Worm (Caenorhabditis elegans) whole organism, L4 larva: Measurements from ENCODE around the gene mut-14.

ENCODE experiments used
- F10B5.3 ChIP-seq: sonication (generic microtip); optimal IDR thresholded peaks from 2 replicates; lab custom pipeline; 2016; ENCODE audit warnings: mild to moderate bottlenecking, missing genetic modification characterization, missing compliant biosample characterization
- F37D6.2 ChIP-seq: sonication (generic microtip); optimal IDR thresholded peaks from 2 replicates; lab custom pipeline; 2016; ENCODE audit warnings: mild to moderate bottlenecking, missing genetic modification characterization, missing compliant biosample characterization
- Y48G9A.11 ChIP-seq: fragments of 200-800 bp; sonication (Bioruptor generic); IDR thresholded peaks from 2 replicates; pipeline ENCODE4 v1.3.6; 2022; ENCODE audit warnings: missing genetic modification reagents, missing genetic modification characterization, missing compliant biosample characterization
- Y75B8A.6 ChIP-seq: fragments of 200-800 bp; sonication (Bioruptor generic); IDR thresholded peaks from 2 replicates; pipeline ENCODE4 v1.3.6; 2022; ENCODE audit warnings: missing genetic modification reagents, missing genetic modification characterization, missing compliant biosample characterization
- ZK337.2 ChIP-seq: fragments of 200-800 bp; sonication (Bioruptor generic); IDR thresholded peaks from 2 replicates; pipeline ENCODE4 v1.3.6; 2022; ENCODE audit warnings: missing genetic modification reagents, missing genetic modification characterization, missing compliant biosample characterization
- ZK546.5 ChIP-seq, 2 experiments: sonication (generic microtip); optimal IDR thresholded peaks; 2 replicates each; lab custom pipeline; 2017; ENCODE audit warnings: missing biosample characterization in 2 of 2, missing genetic modification characterization in 2 of 2
- ama-1 ChIP-seq: fragments of 150-350 bp; optimal IDR thresholded peaks from 2 replicates; lab custom pipeline; 2014; ENCODE audit warnings: inconsistent platforms, mixed read lengths
- arid-1 ChIP-seq: fragments of 200-800 bp; sonication (Bioruptor generic); conservative IDR thresholded peaks from 2 replicates; pipeline ENCODE4 v1.3.6; 2022; ENCODE audit warnings: missing genetic modification reagents, missing genetic modification characterization, missing compliant biosample characterization
- attf-4 ChIP-seq: sonication (generic microtip); optimal IDR thresholded peaks from 3 replicates; lab custom pipeline; 2017; ENCODE audit warnings: missing biosample characterization, missing genetic modification characterization
- ceh-32 ChIP-seq: sonication (generic microtip); optimal IDR thresholded peaks from 2 replicates; lab custom pipeline; 2016; ENCODE audit warnings: mild to moderate bottlenecking, missing genetic modification characterization, missing compliant biosample characterization; ENCODE audit not compliant: poor library complexity
- ceh-44 ChIP-seq: fragments of 200-800 bp; sonication (Bioruptor generic); IDR thresholded peaks from 2 replicates; pipeline ENCODE4 v1.3.6; 2022; ENCODE audit warnings: missing genetic modification reagents, missing genetic modification characterization, missing compliant biosample characterization
- cey-2 ChIP-seq: sonication (generic microtip); optimal IDR thresholded peaks from 3 replicates; lab custom pipeline; 2017; ENCODE audit warnings: missing genetic modification characterization, mild to moderate bottlenecking, missing compliant biosample characterization, antibody characterized with exemption, borderline replicate concordance; ENCODE audit not compliant: insufficient read depth
- daf-12 ChIP-seq: fragments of 150-350 bp; optimal IDR thresholded peaks from 2 replicates; lab custom pipeline; 2014; ENCODE audit warnings: missing biosample characterization, missing genetic modification reagents, missing genetic modification characterization
- daf-16 ChIP-seq, 3 experiments: sonication (generic microtip); optimal IDR thresholded peaks; 2 replicates each; lab custom pipeline; 2016 to 2017; ENCODE audit warnings: missing genetic modification characterization in 3 of 3, missing genetic modification reagents in 3 of 3, mild to moderate bottlenecking in 2 of 3, missing compliant biosample characterization in 2 of 3, missing biosample characterization in 1 of 3, moderate library complexity in 1 of 3
- daf-19 ChIP-seq: fragments of 200-800 bp; sonication (Bioruptor generic); conservative IDR thresholded peaks from 2 replicates; pipeline ENCODE4 v1.3.6; 2022; ENCODE audit warnings: missing genetic modification characterization, missing compliant biosample characterization
- daf-8 ChIP-seq: fragments of 200-800 bp; sonication (Bioruptor generic); IDR thresholded peaks from 2 replicates; pipeline ENCODE4 v1.3.6; 2022; ENCODE audit warnings: missing genetic modification characterization, missing compliant biosample characterization
- egl-43 ChIP-seq: fragments of 200-800 bp; sonication (Bioruptor generic); IDR thresholded peaks from 2 replicates; pipeline ENCODE4 v1.3.6; 2022; ENCODE audit warnings: missing genetic modification reagents, missing genetic modification characterization, missing compliant biosample characterization
- gei-8 ChIP-seq: fragments of 200-800 bp; sonication (Bioruptor generic); optimal IDR thresholded peaks from 2 replicates; lab custom pipeline; 2018; ENCODE audit warnings: mild to moderate bottlenecking, missing genetic modification characterization, missing compliant biosample characterization
- hif-1 ChIP-seq, 2 experiments: sonication (generic microtip); optimal IDR thresholded peaks; 2 replicates each; lab custom pipeline; 2016 to 2017; ENCODE audit warnings: missing compliant biosample characterization in 2 of 2, missing genetic modification characterization in 2 of 2, missing genetic modification reagents in 2 of 2, missing genotype in 2 of 2, mild to moderate bottlenecking in 1 of 2
- hlh-30 ChIP-seq: sonication (generic microtip); optimal IDR thresholded peaks from 2 replicates; lab custom pipeline; 2017; ENCODE audit warnings: antibody characterized with exemption, mild to moderate bottlenecking, missing genetic modification characterization, missing compliant biosample characterization; ENCODE audit not compliant: insufficient read depth
- lin-1 ChIP-seq: fragments of 200-800 bp; sonication (Bioruptor generic); IDR thresholded peaks from 2 replicates; pipeline ENCODE4 v1.3.6; 2022; ENCODE audit warnings: missing genetic modification reagents, missing genetic modification characterization, missing compliant biosample characterization
- lin-15B ChIP-seq: fragments of 150-350 bp; sonication (generic microtip); optimal IDR thresholded peaks from 3 replicates; lab custom pipeline; 2014; ENCODE audit warnings: missing biosample characterization, missing genetic modification characterization
- lin-29 ChIP-seq: fragments of 200-800 bp; sonication (Bioruptor generic); IDR thresholded peaks from 2 replicates; pipeline ENCODE4 v1.3.6; 2022; ENCODE audit warnings: missing genetic modification reagents, missing genetic modification characterization, missing compliant biosample characterization
- lir-3 ChIP-seq: sonication (generic microtip); optimal IDR thresholded peaks from 2 replicates; lab custom pipeline; 2016; ENCODE audit warnings: mild to moderate bottlenecking, missing genetic modification characterization, missing compliant biosample characterization
- madf-9 ChIP-seq: fragments of 200-800 bp; sonication (Bioruptor generic); conservative IDR thresholded peaks from 2 replicates; pipeline ENCODE4 v1.3.6; 2022; ENCODE audit warnings: missing genetic modification reagents, missing genetic modification characterization, missing compliant biosample characterization
- mdl-1 ChIP-seq, 2 experiments: fragments of 150-350 bp in 1 of 2; sonication (generic microtip) in 1 of 2; optimal IDR thresholded peaks; 2 replicates each; lab custom pipeline; 2014 to 2017; ENCODE audit warnings: missing biosample characterization in 2 of 2, missing genetic modification characterization in 2 of 2
- mdt-29 ChIP-seq: fragments of 200-800 bp; sonication (Bioruptor generic); IDR thresholded peaks from 2 replicates; pipeline ENCODE4 v1.3.6; 2022; ENCODE audit warnings: missing genetic modification reagents, missing genetic modification characterization, missing compliant biosample characterization
- mxl-3 ChIP-seq: fragments of 200-800 bp; sonication (Bioruptor generic); optimal IDR thresholded peaks from 2 replicates; lab custom pipeline; 2018; ENCODE audit warnings: mild to moderate bottlenecking, missing genetic modification characterization, missing compliant biosample characterization
- nhr-25 ChIP-seq: sonication (generic microtip); optimal IDR thresholded peaks from 2 replicates; lab custom pipeline; 2017; ENCODE audit warnings: missing genetic modification characterization, mild to moderate bottlenecking, missing compliant biosample characterization, antibody characterized with exemption, moderate library complexity, borderline replicate concordance; ENCODE audit not compliant: insufficient read depth
- nhr-42 ChIP-seq: fragments of 200-800 bp; sonication (Bioruptor generic); IDR thresholded peaks from 2 replicates; pipeline ENCODE4 v1.3.6; 2022; ENCODE audit warnings: missing genetic modification characterization, missing compliant biosample characterization
- nhr-48 ChIP-seq: sonication (generic microtip); optimal IDR thresholded peaks from 2 replicates; lab custom pipeline; 2016; ENCODE audit warnings: mild to moderate bottlenecking, missing genetic modification characterization, missing compliant biosample characterization
- nhr-76 ChIP-seq: fragments of 150-350 bp; optimal IDR thresholded peaks from 2 replicates; lab custom pipeline; 2014; ENCODE audit warnings: missing biosample characterization, missing genetic modification characterization
- nhr-77 ChIP-seq: fragments of 150-350 bp; optimal IDR thresholded peaks from 2 replicates; lab custom pipeline; 2014; ENCODE audit warnings: missing biosample characterization, missing genetic modification characterization
- sdz-12 ChIP-seq: fragments of 200-800 bp; sonication (Bioruptor generic); optimal IDR thresholded peaks from 2 replicates; lab custom pipeline; 2018; ENCODE audit warnings: mild to moderate bottlenecking, missing genetic modification characterization, missing compliant biosample characterization
- skn-1 ChIP-seq: fragments of 150-350 bp; optimal IDR thresholded peaks from 2 replicates; lab custom pipeline; 2014; ENCODE audit warnings: missing biosample characterization, missing genetic modification characterization
- snpc-1.2 ChIP-seq: fragments of 200-800 bp; sonication (Bioruptor generic); IDR thresholded peaks from 2 replicates; pipeline ENCODE4 v1.3.6; 2022; ENCODE audit warnings: missing genetic modification reagents, missing genetic modification characterization, missing compliant biosample characterization
- snpc-4 ChIP-seq: fragments of 150-350 bp; optimal IDR thresholded peaks from 2 replicates; lab custom pipeline; 2014; ENCODE audit warnings: missing biosample characterization, missing genetic modification characterization
- unc-62 ChIP-seq, 3 experiments: fragments of 150-350 bp in 1 of 3; sonication (generic microtip); optimal IDR thresholded peaks in 2 of 3; peaks in 1 of 3; 1 replicate in 1 of 3; 2 replicates in 2 of 3; lab custom pipeline; 2014 to 2017; ENCODE audit warnings: missing biosample characterization in 3 of 3, missing genetic modification characterization in 3 of 3, missing genetic modification reagents in 3 of 3, missing genotype in 1 of 3
- vab-7 ChIP-seq: fragments of 200-800 bp; sonication (Bioruptor generic); IDR thresholded peaks from 2 replicates; pipeline ENCODE4 v1.3.6; 2022; ENCODE audit warnings: missing genetic modification reagents, missing genetic modification characterization, missing compliant biosample characterization
- zag-1 ChIP-seq: fragments of 150-350 bp; optimal IDR thresholded peaks from 2 replicates; lab custom pipeline; 2014; ENCODE audit warnings: missing biosample characterization, missing genetic modification characterization
- zfp-3 ChIP-seq: fragments of 200-800 bp; sonication (Bioruptor generic); conservative IDR thresholded peaks from 2 replicates; pipeline ENCODE4 v1.3.6; 2022; ENCODE audit warnings: missing genetic modification reagents, missing genetic modification characterization, missing compliant biosample characterization
- ztf-11 ChIP-seq: fragments of 150-350 bp; optimal IDR thresholded peaks from 2 replicates; lab custom pipeline; 2014; ENCODE audit warnings: missing biosample characterization, missing genetic modification characterization

Gene mut-14

DNA sequence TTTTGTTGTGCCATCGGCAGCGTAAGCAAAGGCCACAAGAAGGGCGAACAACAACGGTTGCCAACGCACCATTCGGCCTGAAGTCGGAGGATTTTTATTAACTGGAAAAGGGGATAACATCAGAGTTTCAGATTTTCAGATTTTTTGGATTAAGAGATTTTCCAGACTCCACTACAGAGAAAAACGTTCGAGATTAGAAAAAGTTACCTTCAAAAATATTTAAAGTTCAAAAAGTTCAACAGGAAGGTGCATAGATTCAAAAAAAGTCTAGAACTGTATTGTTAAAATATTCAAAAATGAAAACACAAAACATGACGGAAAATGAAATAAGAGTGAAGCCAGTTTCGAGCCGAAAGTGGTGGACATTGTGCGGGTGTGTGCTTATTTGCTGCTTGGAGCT, 15.5 kb upstream of the mut-14 start, which contains the start of gene pqn-13:
Gene pqn-13 (minus strand): TSS at position 101 of the 400 bp plus-strand sequence.
- no peak for TF ChIP-seq attf-4 (tag; lab: Kevin White, UChicago)
- no peak for TF ChIP-seq daf-19
- TF ChIP-seq nhr-25 (tag; lab: Kevin White, UChicago), result no peak
- TF ChIP-seq arid-1, result no peak
- TF ChIP-seq nhr-48, result no peak
- no peak for TF ChIP-seq hif-1 (tag; optimal IDR thresholded peaks at IDR 0.05; lab: Kevin White, UChicago)
- TF ChIP-seq zag-1 (tag; lab: Kevin White, UChicago), result no peak
- no peak for TF ChIP-seq F37D6.2 (tag; lab: Kevin White, UChicago)

DNA sequence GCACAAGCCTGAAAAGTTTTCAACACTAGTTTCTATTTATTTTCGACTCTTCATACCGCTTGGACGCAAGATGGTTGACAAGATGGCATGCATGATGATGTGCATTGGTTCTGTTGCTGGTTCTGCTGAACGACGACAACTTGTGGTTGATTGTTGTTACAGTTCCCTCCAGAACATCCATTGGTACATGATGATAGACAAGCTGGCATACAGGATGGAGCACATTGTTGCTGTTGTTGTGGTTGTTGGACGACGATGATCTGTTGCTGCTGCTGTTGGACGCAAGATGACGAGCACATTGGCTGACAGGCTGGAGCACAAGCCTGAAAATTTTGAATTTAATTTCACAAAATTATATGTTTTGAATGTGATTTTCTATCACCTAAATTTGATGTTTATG, 11.8 kb upstream of the mut-14 start:
- no peak for TF ChIP-seq daf-8 (GFP tag; lab: Robert Waterston, UW)
- TF ChIP-seq lin-29 (GFP tag; lab: Robert Waterston, UW), result no peak
- TF ChIP-seq lin-1, result no peak
- TF ChIP-seq snpc-1.2 (GFP tag; lab: Robert Waterston, UW), result no peak
- TF ChIP-seq ztf-11 (tag; lab: Kevin White, UChicago), result no peak
- no peak for TF ChIP-seq mdt-29 (GFP tag; lab: Robert Waterston, UW)
- TF ChIP-seq zfp-3 (GFP tag; lab: Robert Waterston, UW), result no peak
- no peak for TF ChIP-seq ama-1
- no peak for TF ChIP-seq snpc-4 (tag; lab: Kevin White, UChicago)
- TF ChIP-seq lir-3 (tag; lab: Kevin White, UChicago), result no peak
- no peak for TF ChIP-seq sdz-12 (GFP tag; lab: Kevin White, UChicago)
- no peak for TF ChIP-seq unc-62 (GFP tag; optimal IDR thresholded peaks at IDR 0.05 in 1 of 2; lab: Kevin White, UChicago)
- TF ChIP-seq unc-62 (tag; optimal IDR thresholded peaks at IDR 0.05; lab: Kevin White, UChicago), result no peak
- no peak for TF ChIP-seq nhr-42 (GFP tag; lab: Robert Waterston, UW)
- TF ChIP-seq gei-8 (GFP tag; lab: Kevin White, UChicago), result no peak

DNA sequence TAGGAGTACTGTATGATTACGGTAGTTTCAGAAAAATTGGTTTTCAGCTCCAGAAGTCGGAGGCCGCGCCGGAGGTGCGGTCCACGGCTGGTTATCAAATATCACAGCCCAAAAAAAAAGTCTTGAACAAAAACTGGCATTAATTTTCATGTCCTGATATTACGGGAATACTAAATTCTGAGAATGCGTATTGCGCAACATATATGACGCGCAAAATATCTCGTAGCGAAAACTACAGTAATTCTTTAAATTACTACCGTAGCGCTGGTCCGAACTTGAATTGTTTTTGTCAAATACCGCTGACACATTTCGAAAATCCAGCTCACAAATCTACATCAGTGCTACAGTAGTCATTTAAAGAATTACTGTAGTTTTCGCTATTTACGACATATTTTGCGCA, 8.5 kb upstream of the mut-14 start:
- TF ChIP-seq egl-43 (GFP tag; lab: Robert Waterston, UW), result no peak
- TF ChIP-seq unc-62 (GFP tag; optimal IDR thresholded peaks at IDR 0.05 in 1 of 2; lab: Kevin White, UChicago), result peak in 1 of 2 experiments; percentile 55
- TF ChIP-seq unc-62 (tag; optimal IDR thresholded peaks at IDR 0.05; lab: Kevin White, UChicago), result no peak

DNA sequence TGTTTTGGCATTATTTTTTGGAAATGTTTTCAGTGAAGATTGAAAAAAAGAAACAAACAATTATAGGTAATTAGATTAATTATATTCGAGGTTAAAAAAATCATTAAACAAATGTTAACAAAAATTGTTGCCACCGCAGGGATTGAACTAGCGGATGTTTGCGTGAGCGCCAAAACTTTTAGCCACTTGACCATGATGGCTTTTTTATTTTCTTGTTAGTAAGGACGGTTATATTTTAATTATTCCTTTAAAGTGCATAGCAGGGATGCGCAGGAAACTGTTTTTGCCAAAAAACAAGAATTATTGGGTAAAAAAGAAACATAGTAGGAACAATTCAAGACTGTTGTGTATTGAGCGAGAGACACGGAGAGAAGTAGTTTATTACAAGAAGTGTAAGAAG, 6.8 kb upstream of the mut-14 start:
- TF ChIP-seq ZK337.2, result 0 out of 2 replicates have a peak, but pooled peaks have one; percentile 43
- no peak for TF ChIP-seq F37D6.2 (tag; lab: Kevin White, UChicago)
- TF ChIP-seq Y75B8A.6 (GFP tag; lab: Robert Waterston, UW), result peak; percentile 86; the same call in 1 of the 2 replicates
- no peak for TF ChIP-seq ceh-32
- TF ChIP-seq daf-12, result no peak
- peak; percentile 62 for TF ChIP-seq gei-8 (GFP tag; lab: Kevin White, UChicago)
- peak; percentile 75 for TF ChIP-seq vab-7
- TF ChIP-seq mxl-3 (GFP tag; lab: Kevin White, UChicago), result no peak
- TF ChIP-seq cey-2 (tag; lab: Kevin White, UChicago), result no peak
- TF ChIP-seq zfp-3 (GFP tag; lab: Robert Waterston, UW), result peak; percentile 62; the same call in 1 of the 2 replicates
- TF ChIP-seq Y48G9A.11 (GFP tag; lab: Robert Waterston, UW), result peak; percentile 87
- TF ChIP-seq daf-16 (GFP tag; optimal IDR thresholded peaks at IDR 0.05; lab: Kevin White, UChicago), result peak in 1 of 2 experiments; percentile 72
- no peak for TF ChIP-seq daf-16 (tag; optimal IDR thresholded peaks at IDR 0.05; lab: Kevin White, UChicago)
- no peak for TF ChIP-seq mdl-1 (tag; optimal IDR thresholded peaks at IDR 0.05; lab: Kevin White, UChicago)
- peak; percentile 14 for TF ChIP-seq hlh-30
- TF ChIP-seq snpc-4 (tag; lab: Kevin White, UChicago), result no peak
- no peak for TF ChIP-seq lin-15B
- peak; percentile 88 for TF ChIP-seq snpc-1.2 (GFP tag; lab: Robert Waterston, UW)
- TF ChIP-seq zag-1 (tag; lab: Kevin White, UChicago), result no peak
- no peak for TF ChIP-seq nhr-76 (tag; lab: Kevin White, UChicago)
- TF ChIP-seq ZK546.5 (tag; optimal IDR thresholded peaks at IDR 0.05; lab: Kevin White, UChicago), result no peak
- TF ChIP-seq madf-9 (GFP tag; lab: Robert Waterston, UW), result peak; percentile 66
- TF ChIP-seq lir-3 (tag; lab: Kevin White, UChicago), result peak; percentile 55
- TF ChIP-seq F10B5.3, result no peak
- TF ChIP-seq skn-1 (tag; lab: Kevin White, UChicago), result no peak
- TF ChIP-seq mdt-29 (GFP tag; lab: Robert Waterston, UW), result peak; percentile 72
- no peak for TF ChIP-seq nhr-77 (tag; lab: Kevin White, UChicago)
- no peak for TF ChIP-seq ceh-44 (GFP tag; lab: Robert Waterston, UW)
